Fruit fly (Drosophila melanogaster): ENCODE results near the gene Ir75a.
A peak's percentile ranks its signal among the peaks of the same experiment; 100 is the strongest.

The Ir75a gene

DNA sequence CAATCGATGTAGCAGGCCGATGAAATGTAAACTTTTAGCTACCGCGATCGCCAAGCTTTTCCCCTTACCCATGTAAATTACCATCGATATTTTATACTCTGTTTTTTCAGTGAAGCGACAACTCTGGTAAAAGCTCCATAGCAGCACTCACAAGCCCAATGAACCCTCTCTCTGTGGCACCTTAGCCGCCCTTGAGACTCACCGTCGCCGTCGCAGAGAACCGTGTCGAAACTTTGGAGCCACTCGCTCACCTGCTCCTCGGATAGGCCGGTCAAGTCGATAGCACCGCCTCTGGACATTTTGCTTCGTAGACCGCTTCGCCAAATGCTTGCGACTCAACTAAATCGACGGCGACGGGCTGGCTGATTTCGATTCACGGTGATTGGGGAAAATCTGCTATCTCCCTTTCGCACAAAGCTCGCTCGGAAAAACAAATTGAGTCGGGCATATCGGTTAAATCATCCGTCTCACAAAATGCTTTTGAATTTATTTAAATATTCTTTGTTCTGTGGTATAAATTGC, 23.4 kb upstream of the Ir75a start, which contains the start of gene CG5577 (continued):
- TF ChIP-seq Bgb (GFP tag; IDR thresholded peaks at IDR 0.05; ENCODE audit: partially characterized antibody) (peak; percentile 74), unc-4 (GFP tag; IDR thresholded peaks at IDR 0.05; ENCODE audit: partially characterized antibody) (peak; percentile 75), CG14860 (GFP tag; IDR thresholded peaks at IDR 0.05; ENCODE audit: partially characterized antibody) (peak; percentile 43; the same call in 1 of the 3 replicates), oc (tag; optimal IDR thresholded peaks at IDR 0.05) (no peak), ind (GFP tag; optimal IDR thresholded peaks at IDR 0.05) (no peak), HHEX (GFP tag; optimal IDR thresholded peaks at IDR 0.05) (peak; percentile 38), Ada2b (GFP tag; IDR thresholded peaks at IDR 0.05) (peak; percentile 25; the same call in 1 of the 2 replicates), CG10274 (GFP tag; optimal IDR thresholded peaks at IDR 0.05) (no peak), B-H2 (GFP tag; optimal IDR thresholded peaks at IDR 0.05) (peak; percentile 31), B-H1 (GFP tag; IDR thresholded peaks at IDR 0.05) (no peak), CG13775 (GFP tag; optimal IDR thresholded peaks at IDR 0.05) (no peak), MBD-R2 (GFP tag; IDR thresholded peaks at IDR 0.05) (peak; percentile 15; the same call in 1 of the 2 replicates), Lhr (GFP tag; optimal IDR thresholded peaks at IDR 0.05) (no peak), CG6813 (GFP tag; optimal IDR thresholded peaks at IDR 0.05) (no peak), crc (GFP tag; optimal IDR thresholded peaks at IDR 0.05) (no peak), CG42726 (GFP tag; IDR thresholded peaks at IDR 0.05; ENCODE audit: partially characterized antibody) (peak; percentile 39; the same call in 1 of the 2 replicates), ase (GFP tag; IDR thresholded peaks at IDR 0.05) (peak; percentile 39; the same call in 1 of the 3 replicates), slou (GFP tag; optimal IDR thresholded peaks at IDR 0.05) (no peak), Dll (GFP tag; IDR thresholded peaks at IDR 0.05; ENCODE audit: partially characterized antibody) (peak; percentile 67), HmgZ (tag; optimal IDR thresholded peaks at IDR 0.05) (peak; percentile 75), chinmo (GFP tag; IDR thresholded peaks at IDR 0.05; ENCODE audit: partially characterized antibody) (peak; percentile 86; the same call in 3 of the 4 replicates), otp (GFP tag; IDR thresholded peaks at IDR 0.05) (0 out of 3 replicates have a peak, but pooled peaks have one; percentile 27), CG32532 (GFP tag; IDR thresholded peaks at IDR 0.05) (peak; percentile 68), knrl (GFP tag; IDR thresholded peaks at IDR 0.05; ENCODE audit: partially characterized antibody) (peak; percentile 56; the same call in 2 of the 3 replicates), CG7271 (tag; optimal IDR thresholded peaks at IDR 0.05) (no peak), Hmr (GFP tag; optimal IDR thresholded peaks at IDR 0.05) (peak; percentile 46), Dbx (GFP tag; IDR thresholded peaks at IDR 0.05) (peak; percentile 62; the same call in 1 of the 3 replicates), mirr (GFP tag; optimal IDR thresholded peaks at IDR 0.05) (peak; percentile 57), CG4854 (GFP tag; optimal IDR thresholded peaks at IDR 0.05) (no peak), dpn (GFP tag; optimal IDR thresholded peaks at IDR 0.05) (no peak), CG13424 (tag; optimal IDR thresholded peaks at IDR 0.05) (no peak), Adf1 (GFP tag; IDR thresholded peaks at IDR 0.05) (peak; percentile 71; the same call in 1 of the 2 replicates), Myb (GFP tag; optimal IDR thresholded peaks at IDR 0.05) (peak; percentile 10), Doc3 (GFP tag; IDR thresholded peaks at IDR 0.05; ENCODE audit: partially characterized antibody) (no peak), emc (GFP tag; optimal IDR thresholded peaks at IDR 0.05) (no peak), CG7987 (GFP tag; optimal IDR thresholded peaks at IDR 0.05) (peak; percentile 28), Med (GFP tag) (peak; percentile 93), lilli (GFP tag; optimal IDR thresholded peaks at IDR 0.05) (peak; percentile 30), mam (GFP tag; optimal IDR thresholded peaks at IDR 0.05) (peak; percentile 22)

- no peak for TF ChIP-seq CG8924 (tag; optimal IDR thresholded peaks at IDR 0.05)
- TF ChIP-seq CG10267 (tag; optimal IDR thresholded peaks at IDR 0.05), result no peak
Measured at dm6 chr3L:17835074-17835473, 17.4 kb upstream of the Ir75a start, which contains the start of gene CG32189. Gene CG32189 (minus strand): TSS chr3L:17835174.

Measured in whole organism, embryonic.